Worm (Caenorhabditis elegans) whole organism, L4 larva: ENCODE data around the gene pho-8.

ENCODE experiments used
- F37D6.2 ChIP-seq: sonication (generic microtip); optimal IDR thresholded peaks from 2 replicates; lab custom pipeline; 2016; ENCODE audit warnings: mild to moderate bottlenecking, missing genetic modification characterization, missing compliant biosample characterization
- F44E2.7 ChIP-seq: fragments of 200-800 bp; sonication (Bioruptor generic); IDR thresholded peaks from 2 replicates; pipeline ENCODE4 v2.1.2; 2022; ENCODE audit warnings: missing genetic modification characterization, missing compliant biosample characterization
- Y105C5A.15 ChIP-seq: fragments of 200-800 bp; sonication (Bioruptor generic); IDR thresholded peaks from 2 replicates; pipeline ENCODE4 v1.3.6; 2022; ENCODE audit warnings: missing genetic modification characterization, missing compliant biosample characterization
- Y48G9A.11 ChIP-seq: fragments of 200-800 bp; sonication (Bioruptor generic); IDR thresholded peaks from 2 replicates; pipeline ENCODE4 v1.3.6; 2022; ENCODE audit warnings: missing genetic modification reagents, missing genetic modification characterization, missing compliant biosample characterization
- Y75B8A.6 ChIP-seq: fragments of 200-800 bp; sonication (Bioruptor generic); IDR thresholded peaks from 2 replicates; pipeline ENCODE4 v1.3.6; 2022; ENCODE audit warnings: missing genetic modification reagents, missing genetic modification characterization, missing compliant biosample characterization
- ZK337.2 ChIP-seq: fragments of 200-800 bp; sonication (Bioruptor generic); IDR thresholded peaks from 2 replicates; pipeline ENCODE4 v1.3.6; 2022; ENCODE audit warnings: missing genetic modification reagents, missing genetic modification characterization, missing compliant biosample characterization
- aha-1 ChIP-seq: fragments of 150-350 bp; peaks from one replicate; lab custom pipeline; 2014; ENCODE audit warnings: missing biosample characterization, missing genetic modification characterization
- aly-2 ChIP-seq: sonication (generic microtip); optimal IDR thresholded peaks from 2 replicates; lab custom pipeline; 2018; ENCODE audit warnings: missing biosample characterization, missing genetic modification characterization
- ceh-20 ChIP-seq: fragments of 200-800 bp; sonication (Bioruptor generic); IDR thresholded peaks from 2 replicates; pipeline ENCODE4 v1.3.6; 2022; ENCODE audit warnings: missing genetic modification reagents, missing genetic modification characterization, missing compliant biosample characterization
- ces-1 ChIP-seq: fragments of 150-350 bp; sonication (generic microtip); optimal IDR thresholded peaks from 4 replicates; lab custom pipeline; 2014; ENCODE audit warnings: missing biosample characterization, missing genetic modification reagents, missing genetic modification characterization
- daf-16 ChIP-seq, 3 experiments: sonication (generic microtip); optimal IDR thresholded peaks; 2 replicates each; lab custom pipeline; 2016 to 2017; ENCODE audit warnings: missing genetic modification characterization in 3 of 3, missing genetic modification reagents in 3 of 3, mild to moderate bottlenecking in 2 of 3, missing compliant biosample characterization in 2 of 3, missing biosample characterization in 1 of 3, moderate library complexity in 1 of 3
- daf-19 ChIP-seq: fragments of 200-800 bp; sonication (Bioruptor generic); conservative IDR thresholded peaks from 2 replicates; pipeline ENCODE4 v1.3.6; 2022; ENCODE audit warnings: missing genetic modification characterization, missing compliant biosample characterization
- dmd-6 ChIP-seq: fragments of 200-800 bp; sonication (Bioruptor generic); IDR thresholded peaks from 2 replicates; pipeline ENCODE4 v1.3.6; 2022; ENCODE audit warnings: missing genetic modification reagents, missing genetic modification characterization, missing compliant biosample characterization
- dmd-9 ChIP-seq: fragments of 200-800 bp; sonication (Bioruptor generic); IDR thresholded peaks from 2 replicates; pipeline ENCODE4 v1.3.6; 2022; ENCODE audit warnings: missing genetic modification reagents, missing genetic modification characterization, missing compliant biosample characterization
- duxl-1 ChIP-seq: sonication (generic microtip); optimal IDR thresholded peaks from 2 replicates; lab custom pipeline; 2016; ENCODE audit warnings: mild to moderate bottlenecking, missing genetic modification characterization, moderate library complexity, missing compliant biosample characterization; ENCODE audit not compliant: poor library complexity
- dve-1 ChIP-seq: sonication (generic microtip); optimal IDR thresholded peaks from 2 replicates; lab custom pipeline; 2017; ENCODE audit warnings: antibody characterized with exemption, mild to moderate bottlenecking, missing genetic modification characterization, missing compliant biosample characterization; ENCODE audit not compliant: insufficient read depth
- fkh-10 ChIP-seq: fragments of 150-350 bp; optimal IDR thresholded peaks from 2 replicates; lab custom pipeline; 2014; ENCODE audit warnings: missing biosample characterization, missing genetic modification reagents, missing genetic modification characterization
- fos-1 ChIP-seq: fragments of 150-350 bp; optimal IDR thresholded peaks from 2 replicates; lab custom pipeline; 2014; ENCODE audit warnings: missing biosample characterization, missing genetic modification characterization
- hif-1 ChIP-seq, 2 experiments: sonication (generic microtip); optimal IDR thresholded peaks; 2 replicates each; lab custom pipeline; 2016 to 2017; ENCODE audit warnings: missing compliant biosample characterization in 2 of 2, missing genetic modification characterization in 2 of 2, missing genetic modification reagents in 2 of 2, missing genotype in 2 of 2, mild to moderate bottlenecking in 1 of 2
- hlh-11 ChIP-seq: fragments of 200-800 bp; sonication (Bioruptor generic); optimal IDR thresholded peaks from 2 replicates; lab custom pipeline; 2018; ENCODE audit warnings: mild to moderate bottlenecking, missing genetic modification characterization, missing compliant biosample characterization
- hlh-30 ChIP-seq: sonication (generic microtip); optimal IDR thresholded peaks from 2 replicates; lab custom pipeline; 2017; ENCODE audit warnings: antibody characterized with exemption, mild to moderate bottlenecking, missing genetic modification characterization, missing compliant biosample characterization; ENCODE audit not compliant: insufficient read depth
- jun-1 ChIP-seq: fragments of 150-350 bp; optimal IDR thresholded peaks from 2 replicates; lab custom pipeline; 2014; ENCODE audit warnings: missing biosample characterization, missing genetic modification reagents, missing genetic modification characterization
- lim-7 ChIP-seq: fragments of 200-800 bp; sonication (Bioruptor generic); IDR thresholded peaks from 2 replicates; pipeline ENCODE4 v1.3.6; 2022; ENCODE audit warnings: missing genetic modification characterization, missing compliant biosample characterization
- lir-3 ChIP-seq: sonication (generic microtip); optimal IDR thresholded peaks from 2 replicates; lab custom pipeline; 2016; ENCODE audit warnings: mild to moderate bottlenecking, missing genetic modification characterization, missing compliant biosample characterization
- madf-5 ChIP-seq, 2 experiments: fragments of 200-800 bp; sonication (Bioruptor generic); IDR thresholded peaks; 2 replicates each; pipeline ENCODE4 v1.3.6; 2022; ENCODE audit warnings: missing compliant biosample characterization in 2 of 2, missing genetic modification characterization in 2 of 2
- mep-1 ChIP-seq: fragments of 150-350 bp; sonication (generic microtip); optimal IDR thresholded peaks from 3 replicates; lab custom pipeline; 2014; ENCODE audit warnings: missing biosample characterization, missing genetic modification characterization
- nhr-111 ChIP-seq: fragments of 200-800 bp; sonication (Bioruptor generic); optimal IDR thresholded peaks from 2 replicates; lab custom pipeline; 2018; ENCODE audit warnings: mild to moderate bottlenecking, missing genetic modification characterization, missing compliant biosample characterization
- nhr-42 ChIP-seq: fragments of 200-800 bp; sonication (Bioruptor generic); IDR thresholded peaks from 2 replicates; pipeline ENCODE4 v1.3.6; 2022; ENCODE audit warnings: missing genetic modification characterization, missing compliant biosample characterization
- pha-4 ChIP-seq, 2 experiments: fragments of 150-350 bp in 1 of 2; fragments of 200-800 bp in 1 of 2; sonication (Bioruptor generic) in 1 of 2; IDR thresholded peaks in 1 of 2; optimal IDR thresholded peaks in 1 of 2; 2 replicates each; pipeline versions ENCODE4 v1.3.6 to Lab custom; 2014 to 2022; ENCODE audit warnings: missing genetic modification characterization in 2 of 2, missing genetic modification reagents in 2 of 2, missing biosample characterization in 1 of 2, missing compliant biosample characterization in 1 of 2
- pqm-1 ChIP-seq: sonication (generic microtip); optimal IDR thresholded peaks from 2 replicates; lab custom pipeline; 2017; ENCODE audit warnings: missing biosample characterization, missing genetic modification characterization
- sdz-12 ChIP-seq: fragments of 200-800 bp; sonication (Bioruptor generic); optimal IDR thresholded peaks from 2 replicates; lab custom pipeline; 2018; ENCODE audit warnings: mild to moderate bottlenecking, missing genetic modification characterization, missing compliant biosample characterization
- set-16 ChIP-seq: fragments of 200-800 bp; sonication (Bioruptor generic); IDR thresholded peaks from 2 replicates; pipeline ENCODE4 v1.3.6; 2022; ENCODE audit warnings: missing genetic modification reagents, missing genetic modification characterization, missing compliant biosample characterization
- snpc-4 ChIP-seq: fragments of 150-350 bp; optimal IDR thresholded peaks from 2 replicates; lab custom pipeline; 2014; ENCODE audit warnings: missing biosample characterization, missing genetic modification characterization
- spr-1 ChIP-seq: sonication (generic microtip); optimal IDR thresholded peaks from 2 replicates; lab custom pipeline; 2016; ENCODE audit warnings: mild to moderate bottlenecking, missing genetic modification characterization, missing compliant biosample characterization
- tag-97 ChIP-seq: fragments of 200-800 bp; sonication (Bioruptor generic); IDR thresholded peaks from 2 replicates; pipeline ENCODE4 v1.3.6; 2022; ENCODE audit warnings: missing genetic modification characterization, missing compliant biosample characterization
- unc-130 ChIP-seq: sonication (generic microtip); optimal IDR thresholded peaks from 2 replicates; lab custom pipeline; 2016; ENCODE audit warnings: missing genetic modification reagents, missing genetic modification characterization, missing compliant biosample characterization
- unc-62 ChIP-seq, 3 experiments: fragments of 150-350 bp in 1 of 3; sonication (generic microtip); optimal IDR thresholded peaks in 2 of 3; peaks in 1 of 3; 1 replicate in 1 of 3; 2 replicates in 2 of 3; lab custom pipeline; 2014 to 2017; ENCODE audit warnings: missing biosample characterization in 3 of 3, missing genetic modification characterization in 3 of 3, missing genetic modification reagents in 3 of 3, missing genotype in 1 of 3
- zag-1 ChIP-seq: fragments of 150-350 bp; optimal IDR thresholded peaks from 2 replicates; lab custom pipeline; 2014; ENCODE audit warnings: missing biosample characterization, missing genetic modification characterization

Gene pho-8

ce11 chrV:11844828-11845227 lies 11.4 kb downstream of the pho-8 start (continued):
- no peak for TF ChIP-seq Y105C5A.15 (GFP tag; lab: Robert Waterston, UW)
- no peak for TF ChIP-seq fkh-10
- TF ChIP-seq mep-1 (tag; lab: Kevin White, UChicago), result peak; percentile 52
- no peak for TF ChIP-seq fos-1
- no peak for TF ChIP-seq madf-5 (GFP tag; IDR thresholded peaks at IDR 0.05; lab: Robert Waterston, UW)
- no peak for TF ChIP-seq dmd-9 (GFP tag; lab: Robert Waterston, UW)
- TF ChIP-seq ZK337.2 (GFP tag; lab: Robert Waterston, UW), result no peak
- no peak for TF ChIP-seq lim-7 (GFP tag; lab: Robert Waterston, UW)
- no peak for TF ChIP-seq snpc-4 (tag; lab: Kevin White, UChicago)
- TF ChIP-seq nhr-42 (GFP tag; lab: Robert Waterston, UW), result no peak
- TF ChIP-seq set-16 (GFP tag; lab: Robert Waterston, UW), result peak; percentile 58
- TF ChIP-seq, all 104 proteins: peak for 17

- TF ChIP-seq spr-1 (no peak), unc-130 (GFP tag; lab: Kevin White, UChicago) (no peak), jun-1 (tag; lab: Kevin White, UChicago) (no peak), lir-3 (tag; lab: Kevin White, UChicago) (no peak), aha-1 (peak; percentile 9)
Observed at ce11 chrV:11845492-11845891, 12.1 kb downstream of the pho-8 start, which contains the start of gene hmp-1. hmp-1 (plus strand) TSS chrV:11845871.

ce11 chrV:11846969-11847368 lies 13.6 kb downstream of the pho-8 start:
- TF ChIP-seq F37D6.2, result no peak
- peak in 1 of 2 experiments; percentile 86 for TF ChIP-seq unc-62 (GFP tag; optimal IDR thresholded peaks at IDR 0.05 in 1 of 2; lab: Kevin White, UChicago)
- no peak for TF ChIP-seq unc-62 (tag; optimal IDR thresholded peaks at IDR 0.05; lab: Kevin White, UChicago)
- no peak for TF ChIP-seq pha-4 (GFP tag; IDR thresholded peaks at IDR 0.05; lab: Robert Waterston, UW)
- peak; percentile 50 for TF ChIP-seq pha-4 (tag; optimal IDR thresholded peaks at IDR 0.05; lab: Kevin White, UChicago)

- TF ChIP-seq tag-97 (GFP tag; lab: Robert Waterston, UW) (no peak), nhr-111 (GFP tag; lab: Kevin White, UChicago) (no peak), daf-19 (GFP tag; lab: Robert Waterston, UW) (no peak), unc-130 (GFP tag; lab: Kevin White, UChicago) (no peak), lir-3 (tag; lab: Kevin White, UChicago) (no peak), hif-1 (tag; optimal IDR thresholded peaks at IDR 0.05; lab: Kevin White, UChicago) (no peak), hlh-11 (tag; lab: Kevin White, UChicago) (peak; percentile 32), dmd-6 (GFP tag; lab: Robert Waterston, UW) (peak; percentile 36), Y75B8A.6 (no peak), Y48G9A.11 (GFP tag; lab: Robert Waterston, UW) (no peak), hlh-30 (tag; lab: Kevin White, UChicago) (peak; percentile 59), daf-16 (GFP tag; optimal IDR thresholded peaks at IDR 0.05; lab: Kevin White, UChicago) (no peak), daf-16 (tag; optimal IDR thresholded peaks at IDR 0.05; lab: Kevin White, UChicago) (peak; percentile 59), spr-1 (no peak), dve-1 (peak; percentile 31), pqm-1 (tag; lab: Kevin White, UChicago) (peak; percentile 10), zag-1 (tag; lab: Kevin White, UChicago) (no peak)
- TF ChIP-seq, all 104 proteins: peak for 6
Observed at ce11 chrV:11849408-11849807, 16.0 kb downstream of the pho-8 start.

ce11 chrV:11852305-11852704 lies 18.9 kb downstream of the pho-8 start:
- no peak for TF ChIP-seq aly-2
- TF ChIP-seq aha-1, result peak; percentile 51
- peak in 1 of 2 experiments; percentile 93 for TF ChIP-seq unc-62 (GFP tag; optimal IDR thresholded peaks at IDR 0.05 in 1 of 2; lab: Kevin White, UChicago)
- TF ChIP-seq unc-62 (tag; optimal IDR thresholded peaks at IDR 0.05; lab: Kevin White, UChicago), result no peak
- TF ChIP-seq dmd-9 (GFP tag; lab: Robert Waterston, UW), result no peak
- no peak for TF ChIP-seq ceh-20 (GFP tag; lab: Robert Waterston, UW)
- TF ChIP-seq sdz-12 (GFP tag; lab: Kevin White, UChicago), result no peak
- no peak for TF ChIP-seq F44E2.7 (GFP tag; lab: Robert Waterston, UW)
- TF ChIP-seq ces-1 (GFP tag; lab: Kevin White, UChicago), result no peak
- TF ChIP-seq duxl-1, result no peak
- TF ChIP-seq, all 104 proteins: peak for 2
